Fruit fly (Drosophila melanogaster) whole organism, embryonic: ENCODE measurements around the gene nmdyn-D6.
A peak's percentile ranks its signal among the peaks of the same experiment; 100 is the strongest.

Experiments used
- Atf3 ChIP-seq: fragments of 200-800 bp; sonication (Bioruptor generic); optimal IDR thresholded peaks from 3 replicates; lab custom pipeline; 2016; ENCODE audit warnings: missing biosample characterization, missing genetic modification characterization
- B-H1 ChIP-seq: fragments of 200-800 bp; sonication (Bioruptor generic); IDR thresholded peaks from 3 replicates; pipeline ENCODE4 v1.3.6; 2022; ENCODE audit warnings: missing biosample characterization, missing genetic modification characterization
- C15 ChIP-seq: fragments of 200-800 bp; sonication (Bioruptor generic); IDR thresholded peaks from 3 replicates; pipeline ENCODE4 v1.3.6; 2022; ENCODE audit warnings: missing biosample characterization, missing genetic modification characterization
- CG10267 ChIP-seq: fragments of 200-800 bp; sonication (Bioruptor generic); optimal IDR thresholded peaks from 2 replicates; lab custom pipeline; 2018; ENCODE audit warnings: missing biosample characterization, mild to moderate bottlenecking, missing genetic modification characterization, moderate library complexity
- CG12299 ChIP-seq: fragments of 200-800 bp; sonication (Bioruptor generic); optimal IDR thresholded peaks from 2 replicates; lab custom pipeline; 2018; ENCODE audit warnings: missing biosample characterization, mild to moderate bottlenecking, missing genetic modification characterization
- CG12942 ChIP-seq: fragments of 200-800 bp; sonication (Bioruptor generic); optimal IDR thresholded peaks from 3 replicates; lab custom pipeline; 2016; ENCODE audit warnings: missing biosample characterization, missing genetic modification characterization
- CG13287 ChIP-seq: fragments of 200-800 bp; sonication (Bioruptor generic); IDR thresholded peaks from 2 replicates; pipeline ENCODE4 v1.3.6; 2022; ENCODE audit warnings: missing biosample characterization, missing genetic modification characterization; ENCODE audit not compliant: partially characterized antibody
- CG13775 ChIP-seq: fragments of 200-800 bp; sonication (Bioruptor generic); optimal IDR thresholded peaks from 3 replicates; lab custom pipeline; 2017; ENCODE audit warnings: missing biosample characterization, mild to moderate bottlenecking, missing genetic modification characterization
- CG17359 ChIP-seq: fragments of 200-800 bp; sonication (Bioruptor generic); optimal IDR thresholded peaks from 3 replicates; lab custom pipeline; 2018; ENCODE audit warnings: missing biosample characterization, mild to moderate bottlenecking, missing genetic modification characterization, moderate library complexity
- CG17802 ChIP-seq: fragments of 200-800 bp; sonication (Bioruptor generic); optimal IDR thresholded peaks from 2 replicates; lab custom pipeline; 2018; ENCODE audit warnings: missing biosample characterization, mild to moderate bottlenecking, missing genetic modification characterization, moderate library complexity
- CG2120 ChIP-seq: fragments of 200-800 bp; sonication (Bioruptor generic); optimal IDR thresholded peaks from 3 replicates; lab custom pipeline; 2016; ENCODE audit warnings: missing biosample characterization, missing genetic modification characterization
- CG2202 ChIP-seq: fragments of 200-800 bp; sonication (Bioruptor generic); optimal IDR thresholded peaks from 2 replicates; lab custom pipeline; 2018; ENCODE audit warnings: missing biosample characterization, mild to moderate bottlenecking, missing genetic modification characterization
- CG31224 ChIP-seq: fragments of 200-800 bp; sonication (Bioruptor generic); IDR thresholded peaks from 2 replicates; pipeline ENCODE4 v1.3.6; 2022; ENCODE audit warnings: missing biosample characterization, missing genetic modification characterization
- CG34224 ChIP-seq: fragments of 200-800 bp; sonication (Bioruptor generic); IDR thresholded peaks from 3 replicates; pipeline ENCODE4 v1.3.6; 2022; ENCODE audit warnings: missing biosample characterization, missing genetic modification characterization; ENCODE audit not compliant: partially characterized antibody
- CG4282 ChIP-seq: fragments of 200-800 bp; sonication (Bioruptor generic); optimal IDR thresholded peaks from 2 replicates; lab custom pipeline; 2016; ENCODE audit warnings: missing biosample characterization, missing genetic modification characterization
- CG43689 ChIP-seq: fragments of 200-800 bp; sonication (Bioruptor generic); IDR thresholded peaks from 2 replicates; pipeline ENCODE4 v1.3.6; 2022; ENCODE audit warnings: missing biosample characterization, missing genetic modification characterization
- CG6813 ChIP-seq: fragments of 200-800 bp; sonication (Bioruptor generic); optimal IDR thresholded peaks from 2 replicates; lab custom pipeline; 2017; ENCODE audit warnings: missing biosample characterization, missing genetic modification characterization, mild to moderate bottlenecking, moderate library complexity, missing genetic modification reagents
- CG7357 ChIP-seq: fragments of 200-800 bp; sonication (Bioruptor generic); IDR thresholded peaks from 3 replicates; pipeline ENCODE4 v1.3.6; 2022; ENCODE audit warnings: missing biosample characterization, missing genetic modification characterization
- CHES-1-like ChIP-seq: fragments of 200-800 bp; sonication (Bioruptor generic); optimal IDR thresholded peaks from 2 replicates; lab custom pipeline; 2016; ENCODE audit warnings: missing biosample characterization, missing genetic modification characterization
- CoRest ChIP-seq: fragments of 200-800 bp; sonication (Bioruptor generic); optimal IDR thresholded peaks from 3 replicates; lab custom pipeline; 2018; ENCODE audit warnings: missing biosample characterization, mild to moderate bottlenecking, missing genetic modification characterization, moderate library complexity
- Dek ChIP-seq: fragments of 200-800 bp; sonication (Bioruptor generic); optimal IDR thresholded peaks from 3 replicates; lab custom pipeline; 2019; ENCODE audit warnings: missing biosample characterization, mild to moderate bottlenecking, missing genetic modification characterization, moderate library complexity
- Dll ChIP-seq: fragments of 200-800 bp; sonication (Bioruptor generic); IDR thresholded peaks from 4 replicates; pipeline ENCODE4 v1.3.6; 2022; ENCODE audit warnings: missing biosample characterization, missing genetic modification characterization; ENCODE audit not compliant: partially characterized antibody
- E2f2 ChIP-seq: fragments of 200-800 bp; sonication (Bioruptor generic); IDR thresholded peaks from 2 replicates; pipeline ENCODE4 v1.3.6; 2022; ENCODE audit warnings: missing biosample characterization, missing genetic modification characterization
- Eip74EF ChIP-seq, 2 experiments: fragments of 200-800 bp in 1 of 2; fragments of >200 bp in 1 of 2; sonication (Bioruptor generic) in 1 of 2; optimal IDR thresholded peaks; 2 replicates each; lab custom pipeline; 2017 to 2019; ENCODE audit warnings: missing biosample characterization in 2 of 2, missing genetic modification characterization in 2 of 2, mild to moderate bottlenecking in 1 of 2, moderate library complexity in 1 of 2
- GATAe ChIP-seq: fragments of 200-800 bp; sonication (Bioruptor generic); conservative IDR thresholded peaks from 2 replicates; pipeline ENCODE4 v1.3.6; 2022; ENCODE audit warnings: missing biosample characterization, missing genetic modification characterization
- HLH54F ChIP-seq: fragments of 200-800 bp; sonication (Bioruptor generic); optimal IDR thresholded peaks from 3 replicates; lab custom pipeline; 2016; ENCODE audit warnings: missing biosample characterization, missing genetic modification characterization
- Hr39 ChIP-seq: fragments of >200 bp; optimal IDR thresholded peaks from 2 replicates; lab custom pipeline; 2017
- Lhr ChIP-seq: fragments of 200-800 bp; sonication (Bioruptor generic); optimal IDR thresholded peaks from 3 replicates; lab custom pipeline; 2017; ENCODE audit warnings: mild to moderate bottlenecking, missing biosample characterization, missing genetic modification reagents, missing genetic modification characterization
- NK7.1 ChIP-seq: fragments of 200-800 bp; sonication (Bioruptor generic); optimal IDR thresholded peaks from 3 replicates; lab custom pipeline; 2016; ENCODE audit warnings: missing biosample characterization, missing genetic modification characterization
- Sox100B ChIP-seq: fragments of 200-800 bp; sonication (Bioruptor generic); optimal IDR thresholded peaks from 3 replicates; lab custom pipeline; 2018; ENCODE audit warnings: missing biosample characterization, mild to moderate bottlenecking, missing genetic modification characterization
- ac ChIP-seq: fragments of 200-800 bp; sonication (Bioruptor generic); optimal IDR thresholded peaks from 3 replicates; lab custom pipeline; 2017; ENCODE audit warnings: missing biosample characterization, mild to moderate bottlenecking, missing genetic modification characterization
- cas ChIP-seq: fragments of 200-800 bp; sonication (Bioruptor generic); IDR thresholded peaks from 2 replicates; pipeline ENCODE4 v1.3.6; 2022; ENCODE audit warnings: missing biosample characterization, missing genetic modification characterization
- dan ChIP-seq: fragments of 200-800 bp; sonication (Bioruptor generic); IDR thresholded peaks from 2 replicates; pipeline ENCODE4 v1.3.6; 2022; ENCODE audit warnings: missing biosample characterization, missing genetic modification characterization
- danr ChIP-seq: fragments of 200-800 bp; sonication (Bioruptor generic); IDR thresholded peaks from 2 replicates; pipeline ENCODE4 v1.3.6; 2022; ENCODE audit warnings: missing biosample characterization, missing genetic modification characterization
- ewg ChIP-seq: fragments of 200-800 bp; sonication (Bioruptor generic); optimal IDR thresholded peaks from 3 replicates; lab custom pipeline; 2017; ENCODE audit warnings: mild to moderate bottlenecking, missing biosample characterization, missing genetic modification reagents, missing genetic modification characterization
- fd64A ChIP-seq: fragments of 200-800 bp; sonication (Bioruptor generic); optimal IDR thresholded peaks from 3 replicates; lab custom pipeline; 2018; ENCODE audit warnings: missing biosample characterization, mild to moderate bottlenecking, missing genetic modification characterization
- fru ChIP-seq: fragments of >200 bp; optimal IDR thresholded peaks from 2 replicates; lab custom pipeline; 2017
- ftz-f1 ChIP-seq: fragments of 200-800 bp; sonication (Bioruptor generic); optimal IDR thresholded peaks from 2 replicates; lab custom pipeline; 2016; ENCODE audit warnings: missing biosample characterization, missing genetic modification characterization
- gcm ChIP-seq: fragments of 200-800 bp; sonication (Bioruptor generic); optimal IDR thresholded peaks from 2 replicates; lab custom pipeline; 2019; ENCODE audit warnings: missing biosample characterization, mild to moderate bottlenecking, missing genetic modification characterization, moderate library complexity
- h ChIP-seq: fragments of >200 bp; optimal IDR thresholded peaks from 2 replicates; lab custom pipeline; 2017
- hb ChIP-seq: fragments of 200-800 bp; sonication (Bioruptor generic); IDR thresholded peaks from 3 replicates; pipeline ENCODE4 v1.3.6; 2022; ENCODE audit warnings: missing biosample characterization, missing genetic modification characterization; ENCODE audit not compliant: partially characterized antibody
- kni ChIP-seq: fragments of 200-800 bp; sonication (Bioruptor generic); optimal IDR thresholded peaks from 3 replicates; lab custom pipeline; 2017; ENCODE audit warnings: mild to moderate bottlenecking, missing biosample characterization, missing genetic modification reagents, missing genetic modification characterization
- lmd ChIP-seq: fragments of 200-800 bp; sonication (Bioruptor generic); IDR thresholded peaks from 2 replicates; pipeline ENCODE4 v1.3.6; 2022; ENCODE audit warnings: missing biosample characterization, missing genetic modification characterization
- maf-S ChIP-seq: fragments of 200-800 bp; sonication (Bioruptor generic); optimal IDR thresholded peaks from 2 replicates; lab custom pipeline; 2016; ENCODE audit warnings: missing biosample characterization, missing genetic modification characterization
- nmo ChIP-seq: fragments of 200-800 bp; sonication (Bioruptor generic); optimal IDR thresholded peaks from 2 replicates; lab custom pipeline; 2018; ENCODE audit warnings: missing biosample characterization, mild to moderate bottlenecking, missing genetic modification characterization, moderate library complexity
- org-1 ChIP-seq: fragments of 200-800 bp; sonication (Bioruptor generic); optimal IDR thresholded peaks from 2 replicates; lab custom pipeline; 2017; ENCODE audit warnings: missing biosample characterization, missing genetic modification characterization
- prd ChIP-seq, 3 experiments: fragments of >200 bp in 2 of 3; fragments of 200-800 bp in 1 of 3; sonication (Bioruptor generic) in 1 of 3; optimal IDR thresholded peaks in 2 of 3; IDR thresholded peaks in 1 of 3; 2 replicates in 2 of 3; 3 replicates in 1 of 3; pipeline versions ENCODE4 v1.3.6 to Lab custom; 2017 to 2022; ENCODE audit warnings: missing biosample characterization in 1 of 3, missing genetic modification characterization in 1 of 3
- ssp ChIP-seq: fragments of 200-800 bp; sonication (Bioruptor generic); IDR thresholded peaks from 2 replicates; pipeline ENCODE4 v1.3.6; 2022; ENCODE audit warnings: missing biosample characterization, missing genetic modification characterization
- tio ChIP-seq: fragments of 200-800 bp; sonication (Bioruptor generic); optimal IDR thresholded peaks from 2 replicates; lab custom pipeline; 2017; ENCODE audit warnings: missing biosample characterization, missing genetic modification characterization, inconsistent platforms
- tna ChIP-seq: fragments of 200-800 bp; sonication (Bioruptor generic); IDR thresholded peaks from 2 replicates; pipeline ENCODE4 v1.3.6; 2022; ENCODE audit warnings: missing biosample characterization, missing genetic modification characterization; ENCODE audit not compliant: partially characterized antibody
- wor ChIP-seq: fragments of 200-800 bp; sonication (Bioruptor generic); IDR thresholded peaks from 2 replicates; pipeline ENCODE4 v1.3.6; 2022; ENCODE audit warnings: missing biosample characterization, missing genetic modification characterization

Gene nmdyn-D6

DNA sequence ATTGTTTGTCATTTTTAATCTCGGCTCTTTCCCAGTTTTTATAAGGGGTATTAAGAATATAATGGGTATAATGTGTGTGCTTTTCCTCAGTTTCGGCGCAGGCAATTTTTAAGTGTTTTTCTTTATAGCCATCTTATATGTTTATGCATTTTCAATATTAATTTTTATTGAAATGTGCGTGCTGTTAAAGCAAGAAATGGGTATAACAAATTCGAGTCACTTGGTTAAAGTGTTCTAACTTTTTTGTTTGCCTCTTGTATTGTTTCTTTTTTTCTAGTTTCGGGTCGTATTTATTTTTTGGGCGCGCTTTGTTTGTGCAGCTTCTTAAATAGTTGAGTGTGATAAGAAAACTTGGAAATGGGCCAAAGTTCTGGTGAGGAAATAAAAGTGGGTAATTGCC is 49.7 kb downstream of the nmdyn-D6 start (continued):
- TF ChIP-seq CG31224 (GFP tag; lab: Robert Waterston, UW) (no peak), B-H1 (GFP tag; lab: Robert Waterston, UW) (no peak), GATAe (no peak), Dll (GFP tag; lab: Robert Waterston, UW) (no peak), ewg (GFP tag; lab: Kevin White, UChicago) (peak; percentile 31), CG2202 (tag; lab: Kevin White, UChicago) (peak; percentile 38), Eip74EF (GFP tag; optimal IDR thresholded peaks at IDR 0.05; lab: Kevin White, UChicago) (peak in 1 of 2 experiments; percentile 22), Lhr (GFP tag; lab: Kevin White, UChicago) (peak; percentile 40), CHES-1-like (GFP tag; lab: Kevin White, UChicago) (no peak), kni (GFP tag; lab: Kevin White, UChicago) (no peak), maf-S (GFP tag; lab: Kevin White, UChicago) (peak; percentile 39), cas (no peak), danr (GFP tag; lab: Robert Waterston, UW) (peak; percentile 27; the same call in 1 of the 2 replicates), dan (no peak), CG12942 (peak; percentile 34), Hr39 (lab: Kevin White, UChicago) (no peak), prd (optimal IDR thresholded peaks at IDR 0.05; lab: Kevin White, UChicago) (no peak), prd (GFP tag; IDR thresholded peaks at IDR 0.05; lab: Robert Waterston, UW) (peak; percentile 75), CG13287 (GFP tag; lab: Robert Waterston, UW) (no peak), fru (lab: Kevin White, UChicago) (no peak), E2f2 (no peak; the same call in 1 of the 2 replicates), C15 (GFP tag; lab: Robert Waterston, UW) (no peak), ftz-f1 (no peak), CG12299 (peak; percentile 45), ssp (GFP tag; lab: Robert Waterston, UW) (0 out of 2 replicates have a peak, but pooled peaks have one; percentile 10), CG17359 (tag; lab: Kevin White, UChicago) (peak; percentile 73), HLH54F (GFP tag; lab: Kevin White, UChicago) (peak; percentile 21), ac (GFP tag; lab: Kevin White, UChicago) (no peak), CG6813 (GFP tag; lab: Kevin White, UChicago) (peak; percentile 56), nmo (GFP tag; lab: Kevin White, UChicago) (peak; percentile 72), tna (GFP tag; lab: Robert Waterston, UW) (no peak), hb (GFP tag; lab: Robert Waterston, UW) (no peak), gcm (GFP tag; lab: Kevin White, UChicago) (peak; percentile 33), CG43689 (GFP tag; lab: Robert Waterston, UW) (no peak), CG2120 (GFP tag; lab: Kevin White, UChicago) (peak; percentile 35), tio (GFP tag; lab: Kevin White, UChicago) (peak; percentile 58), Atf3 (GFP tag; lab: Kevin White, UChicago) (peak; percentile 46), lmd (peak; percentile 40; the same call in 1 of the 2 replicates), CG4282 (GFP tag; lab: Kevin White, UChicago) (no peak), CG17802 (peak; percentile 44), CG7357 (GFP tag; lab: Robert Waterston, UW) (peak; percentile 43; the same call in 1 of the 3 replicates), CG10267 (peak; percentile 54), org-1 (GFP tag; lab: Kevin White, UChicago) (peak; percentile 32), NK7.1 (GFP tag; lab: Kevin White, UChicago) (no peak), wor (peak; percentile 32; the same call in 1 of the 2 replicates), fd64A (GFP tag; lab: Kevin White, UChicago) (peak; percentile 43), Dek (tag; lab: Kevin White, UChicago) (no peak), CoRest (tag; lab: Kevin White, UChicago) (peak; percentile 52), CG34224 (GFP tag; lab: Robert Waterston, UW) (no peak), CG13775 (peak; percentile 39), h (lab: Kevin White, UChicago) (no peak), Sox100B (GFP tag; lab: Kevin White, UChicago) (peak; percentile 59)
